Worm (Caenorhabditis elegans) whole organism, L4 larva: ENCODE results near the gene ugt-66.

ENCODE experiments used
- F44E2.7 ChIP-seq: fragments of 200-800 bp; sonication (Bioruptor generic); IDR thresholded peaks from 2 replicates; pipeline ENCODE4 v2.1.2; 2022; ENCODE audit warnings: missing genetic modification characterization, missing compliant biosample characterization
- F49E8.2 ChIP-seq: sonication (generic microtip); optimal IDR thresholded peaks from 2 replicates; lab custom pipeline; 2016; ENCODE audit warnings: missing compliant biosample characterization, mild to moderate bottlenecking, missing genetic modification characterization, borderline replicate concordance
- T26A8.4 ChIP-seq: fragments of 200-800 bp; sonication (Bioruptor generic); IDR thresholded peaks from 2 replicates; pipeline ENCODE4 v1.3.6; 2022; ENCODE audit warnings: missing genetic modification characterization, missing compliant biosample characterization
- Y48G9A.11 ChIP-seq: fragments of 200-800 bp; sonication (Bioruptor generic); IDR thresholded peaks from 2 replicates; pipeline ENCODE4 v1.3.6; 2022; ENCODE audit warnings: missing genetic modification reagents, missing genetic modification characterization, missing compliant biosample characterization
- Y75B8A.6 ChIP-seq: fragments of 200-800 bp; sonication (Bioruptor generic); IDR thresholded peaks from 2 replicates; pipeline ENCODE4 v1.3.6; 2022; ENCODE audit warnings: missing genetic modification reagents, missing genetic modification characterization, missing compliant biosample characterization
- aha-1 ChIP-seq: fragments of 150-350 bp; peaks from one replicate; lab custom pipeline; 2014; ENCODE audit warnings: missing biosample characterization, missing genetic modification characterization
- aly-2 ChIP-seq: sonication (generic microtip); optimal IDR thresholded peaks from 2 replicates; lab custom pipeline; 2018; ENCODE audit warnings: missing biosample characterization, missing genetic modification characterization
- ama-1 ChIP-seq: fragments of 150-350 bp; optimal IDR thresholded peaks from 2 replicates; lab custom pipeline; 2014; ENCODE audit warnings: inconsistent platforms, mixed read lengths
- arid-1 ChIP-seq: fragments of 200-800 bp; sonication (Bioruptor generic); conservative IDR thresholded peaks from 2 replicates; pipeline ENCODE4 v1.3.6; 2022; ENCODE audit warnings: missing genetic modification reagents, missing genetic modification characterization, missing compliant biosample characterization
- ceh-28 ChIP-seq: fragments of 150-350 bp; optimal IDR thresholded peaks from 2 replicates; lab custom pipeline; 2014; ENCODE audit warnings: missing biosample characterization, missing genetic modification reagents, missing genetic modification characterization
- ceh-82 ChIP-seq: sonication (generic microtip); optimal IDR thresholded peaks from 2 replicates; lab custom pipeline; 2017; ENCODE audit warnings: missing biosample characterization, missing genetic modification characterization
- ctbp-1 ChIP-seq: fragments of 200-800 bp; sonication (Bioruptor generic); IDR thresholded peaks from 2 replicates; pipeline ENCODE4 v1.3.6; 2022; ENCODE audit warnings: missing genetic modification reagents, missing genetic modification characterization, missing compliant biosample characterization
- daf-19 ChIP-seq: fragments of 200-800 bp; sonication (Bioruptor generic); conservative IDR thresholded peaks from 2 replicates; pipeline ENCODE4 v1.3.6; 2022; ENCODE audit warnings: missing genetic modification characterization, missing compliant biosample characterization
- dmd-8 ChIP-seq: fragments of 200-800 bp; sonication (Bioruptor generic); IDR thresholded peaks from 2 replicates; pipeline ENCODE4 v1.3.6; 2022; ENCODE audit warnings: missing genetic modification characterization, missing compliant biosample characterization
- dve-1 ChIP-seq: sonication (generic microtip); optimal IDR thresholded peaks from 2 replicates; lab custom pipeline; 2017; ENCODE audit warnings: antibody characterized with exemption, mild to moderate bottlenecking, missing genetic modification characterization, missing compliant biosample characterization; ENCODE audit not compliant: insufficient read depth
- egl-43 ChIP-seq: fragments of 200-800 bp; sonication (Bioruptor generic); IDR thresholded peaks from 2 replicates; pipeline ENCODE4 v1.3.6; 2022; ENCODE audit warnings: missing genetic modification reagents, missing genetic modification characterization, missing compliant biosample characterization
- hmg-1.1 ChIP-seq: fragments of 200-800 bp; sonication (Bioruptor generic); IDR thresholded peaks from 2 replicates; pipeline ENCODE4 v1.3.6; 2022; ENCODE audit warnings: missing genetic modification reagents, missing genetic modification characterization, missing compliant biosample characterization
- jun-1 ChIP-seq: fragments of 150-350 bp; optimal IDR thresholded peaks from 2 replicates; lab custom pipeline; 2014; ENCODE audit warnings: missing biosample characterization, missing genetic modification reagents, missing genetic modification characterization
- lin-1 ChIP-seq: fragments of 200-800 bp; sonication (Bioruptor generic); IDR thresholded peaks from 2 replicates; pipeline ENCODE4 v1.3.6; 2022; ENCODE audit warnings: missing genetic modification reagents, missing genetic modification characterization, missing compliant biosample characterization
- lin-13 ChIP-seq: fragments of 150-350 bp; optimal IDR thresholded peaks from 2 replicates; lab custom pipeline; 2014; ENCODE audit warnings: missing biosample characterization, missing genetic modification reagents, missing genetic modification characterization
- lin-15B ChIP-seq: fragments of 150-350 bp; sonication (generic microtip); optimal IDR thresholded peaks from 3 replicates; lab custom pipeline; 2014; ENCODE audit warnings: missing biosample characterization, missing genetic modification characterization
- lin-38 ChIP-seq: fragments of 200-800 bp; sonication (Bioruptor generic); IDR thresholded peaks from 2 replicates; pipeline ENCODE4 v1.3.6; 2022; ENCODE audit warnings: missing genetic modification reagents, missing genetic modification characterization, missing compliant biosample characterization
- lir-3 ChIP-seq: sonication (generic microtip); optimal IDR thresholded peaks from 2 replicates; lab custom pipeline; 2016; ENCODE audit warnings: mild to moderate bottlenecking, missing genetic modification characterization, missing compliant biosample characterization
- lsy-2 ChIP-seq, 2 experiments: fragments of 150-350 bp in 1 of 2; sonication (generic microtip) in 1 of 2; optimal IDR thresholded peaks; 2 replicates each; lab custom pipeline; 2014 to 2017; ENCODE audit warnings: missing biosample characterization in 2 of 2, missing genetic modification characterization in 2 of 2
- mdt-29 ChIP-seq: fragments of 200-800 bp; sonication (Bioruptor generic); IDR thresholded peaks from 2 replicates; pipeline ENCODE4 v1.3.6; 2022; ENCODE audit warnings: missing genetic modification reagents, missing genetic modification characterization, missing compliant biosample characterization
- mes-2 ChIP-seq: sonication (generic microtip); optimal IDR thresholded peaks from 2 replicates; lab custom pipeline; 2016; ENCODE audit warnings: missing genotype, mild to moderate bottlenecking, missing genetic modification characterization, missing compliant biosample characterization; ENCODE audit not compliant: poor library complexity, severe bottlenecking
- mxl-3 ChIP-seq: fragments of 200-800 bp; sonication (Bioruptor generic); optimal IDR thresholded peaks from 2 replicates; lab custom pipeline; 2018; ENCODE audit warnings: mild to moderate bottlenecking, missing genetic modification characterization, missing compliant biosample characterization
- nhr-10 ChIP-seq: fragments of 150-350 bp; optimal IDR thresholded peaks from 2 replicates; lab custom pipeline; 2014; ENCODE audit warnings: missing biosample characterization, missing genetic modification characterization
- nhr-237 ChIP-seq: sonication (generic microtip); optimal IDR thresholded peaks from 2 replicates; lab custom pipeline; 2017; ENCODE audit warnings: missing biosample characterization, missing genetic modification characterization
- nhr-28 ChIP-seq: fragments of 150-350 bp; optimal IDR thresholded peaks from 2 replicates; lab custom pipeline; 2014; ENCODE audit warnings: missing biosample characterization, missing genetic modification characterization
- nhr-41 ChIP-seq: fragments of 200-800 bp; sonication (Bioruptor generic); IDR thresholded peaks from 2 replicates; pipeline ENCODE4 v1.3.6; 2022; ENCODE audit warnings: missing genetic modification reagents, missing genetic modification characterization, missing compliant biosample characterization
- nhr-6 ChIP-seq: fragments of 150-350 bp; optimal IDR thresholded peaks from 2 replicates; lab custom pipeline; 2014; ENCODE audit warnings: missing biosample characterization, missing genetic modification characterization
- nhr-77 ChIP-seq: fragments of 150-350 bp; optimal IDR thresholded peaks from 2 replicates; lab custom pipeline; 2014; ENCODE audit warnings: missing biosample characterization, missing genetic modification characterization
- pha-4 ChIP-seq, 2 experiments: fragments of 150-350 bp in 1 of 2; fragments of 200-800 bp in 1 of 2; sonication (Bioruptor generic) in 1 of 2; IDR thresholded peaks in 1 of 2; optimal IDR thresholded peaks in 1 of 2; 2 replicates each; pipeline versions ENCODE4 v1.3.6 to Lab custom; 2014 to 2022; ENCODE audit warnings: missing genetic modification characterization in 2 of 2, missing genetic modification reagents in 2 of 2, missing biosample characterization in 1 of 2, missing compliant biosample characterization in 1 of 2
- saeg-2 ChIP-seq: fragments of 200-800 bp; sonication (Bioruptor generic); IDR thresholded peaks from 2 replicates; pipeline ENCODE4 v1.3.6; 2022; ENCODE audit warnings: missing genetic modification reagents, missing genetic modification characterization, missing compliant biosample characterization
- snpc-4 ChIP-seq: fragments of 150-350 bp; optimal IDR thresholded peaks from 2 replicates; lab custom pipeline; 2014; ENCODE audit warnings: missing biosample characterization, missing genetic modification characterization
- spr-3 ChIP-seq: fragments of 200-800 bp; sonication (Bioruptor generic); optimal IDR thresholded peaks from 2 replicates; lab custom pipeline; 2018; ENCODE audit warnings: mild to moderate bottlenecking, missing genetic modification characterization, missing compliant biosample characterization
- tag-97 ChIP-seq: fragments of 200-800 bp; sonication (Bioruptor generic); IDR thresholded peaks from 2 replicates; pipeline ENCODE4 v1.3.6; 2022; ENCODE audit warnings: missing genetic modification characterization, missing compliant biosample characterization
- unc-130 ChIP-seq: sonication (generic microtip); optimal IDR thresholded peaks from 2 replicates; lab custom pipeline; 2016; ENCODE audit warnings: missing genetic modification reagents, missing genetic modification characterization, missing compliant biosample characterization
- unc-39 ChIP-seq: sonication (generic microtip); optimal IDR thresholded peaks from 2 replicates; lab custom pipeline; 2017; ENCODE audit warnings: missing biosample characterization, missing genetic modification characterization
- vab-7 ChIP-seq: fragments of 200-800 bp; sonication (Bioruptor generic); IDR thresholded peaks from 2 replicates; pipeline ENCODE4 v1.3.6; 2022; ENCODE audit warnings: missing genetic modification reagents, missing genetic modification characterization, missing compliant biosample characterization
- zfp-2 ChIP-seq: sonication (generic microtip); optimal IDR thresholded peaks from 2 replicates; lab custom pipeline; 2016; ENCODE audit warnings: mild to moderate bottlenecking, missing genetic modification characterization, missing compliant biosample characterization
- ztf-11 ChIP-seq: fragments of 150-350 bp; optimal IDR thresholded peaks from 2 replicates; lab custom pipeline; 2014; ENCODE audit warnings: missing biosample characterization, missing genetic modification characterization
- ztf-7 ChIP-seq: fragments of 150-350 bp; optimal IDR thresholded peaks from 2 replicates; lab custom pipeline; 2014; ENCODE audit warnings: missing biosample characterization, missing genetic modification characterization

The ugt-66 gene

ce11 chrIII:6210215-6210822 is 15.9 kb upstream of the ugt-66 start:
- TF ChIP-seq mdt-29: 0 out of 2 replicates have a peak, but pooled peaks have one; percentile 33
- TF ChIP-seq snpc-4: peak; percentile 13
- TF ChIP-seq lin-15B: no peak
- TF ChIP-seq F49E8.2 (tag; lab: Kevin White, UChicago): peak; percentile 79
- peak; percentile 4 for TF ChIP-seq unc-130 (GFP tag; lab: Kevin White, UChicago)

- TF ChIP-seq dve-1: no peak
- no peak for TF ChIP-seq unc-39
- no peak for TF ChIP-seq lin-15B
These were observed 14.6 kb upstream of the ugt-66 start, which contains the start of gene C23G10.1 for ce11 chrIII:6208984-6209383. Gene C23G10.1, plus strand, starts transcription at chrIII:6209284.

- TF ChIP-seq pha-4 (GFP tag; IDR thresholded peaks at IDR 0.05; lab: Robert Waterston, UW) (no peak; the same call in 1 of the 2 replicates), pha-4 (tag; optimal IDR thresholded peaks at IDR 0.05; lab: Kevin White, UChicago) (no peak), tag-97 (GFP tag; lab: Robert Waterston, UW) (no peak), nhr-237 (tag; lab: Kevin White, UChicago) (no peak), Y48G9A.11 (peak; percentile 51; the same call in 1 of the 2 replicates), ama-1 (lab: Kevin White, UChicago) (peak; percentile 78), aha-1 (tag; lab: Kevin White, UChicago) (no peak), ztf-11 (no peak), lin-1 (GFP tag; lab: Robert Waterston, UW) (no peak), mes-2 (tag; lab: Kevin White, UChicago) (peak; percentile 24), hmg-1.1 (no peak), unc-130 (GFP tag; lab: Kevin White, UChicago) (no peak), saeg-2 (GFP tag; lab: Robert Waterston, UW) (no peak), ctbp-1 (GFP tag; lab: Robert Waterston, UW) (0 out of 2 replicates have a peak, but pooled peaks have one; percentile 39), jun-1 (tag; lab: Kevin White, UChicago) (no peak), lir-3 (tag; lab: Kevin White, UChicago) (no peak), vab-7 (GFP tag; lab: Robert Waterston, UW) (peak; percentile 4; the same call in 1 of the 2 replicates), daf-19 (GFP tag; lab: Robert Waterston, UW) (no peak), nhr-10 (no peak), ztf-7 (no peak), F44E2.7 (0 out of 2 replicates have a peak, but pooled peaks have one; percentile 7), aly-2 (tag; lab: Kevin White, UChicago) (no peak), arid-1 (GFP tag; lab: Robert Waterston, UW) (0 out of 2 replicates have a peak, but pooled peaks have one; percentile 16), ceh-28 (no peak), F49E8.2 (tag; lab: Kevin White, UChicago) (peak; percentile 43), egl-43 (GFP tag; lab: Robert Waterston, UW) (0 out of 2 replicates have a peak, but pooled peaks have one; percentile 42), ceh-82 (tag; lab: Kevin White, UChicago) (no peak), spr-3 (GFP tag; lab: Kevin White, UChicago) (no peak), nhr-28 (tag; lab: Kevin White, UChicago) (peak; percentile 20), dve-1 (no peak), lin-38 (GFP tag; lab: Robert Waterston, UW) (peak; percentile 34; the same call in 1 of the 2 replicates), mdt-29 (no peak), zfp-2 (tag; lab: Kevin White, UChicago) (no peak), lsy-2 (tag; optimal IDR thresholded peaks at IDR 0.05; lab: Kevin White, UChicago) (no peak), nhr-41 (GFP tag; lab: Robert Waterston, UW) (0 out of 2 replicates have a peak, but pooled peaks have one; percentile 13), nhr-6 (no peak), snpc-4 (no peak), dmd-8 (GFP tag; lab: Robert Waterston, UW) (no peak), nhr-77 (tag; lab: Kevin White, UChicago) (no peak), Y75B8A.6 (0 out of 2 replicates have a peak, but pooled peaks have one; percentile 25), T26A8.4 (GFP tag; lab: Robert Waterston, UW) (0 out of 2 replicates have a peak, but pooled peaks have one; percentile 7), lin-13 (GFP tag; lab: Kevin White, UChicago) (no peak), mxl-3 (GFP tag; lab: Kevin White, UChicago) (peak; percentile 24)
These were observed 13.5 kb upstream of the ugt-66 start, which contains the start of gene C23G10.2 for ce11 chrIII:6207881-6208280. Gene C23G10.2, plus strand, starts transcription at chrIII:6208064.
